Fruit fly (Drosophila melanogaster) whole organism, embryonic: ENCODE data around the gene CG32537.

Source experiments
- Awh ChIP-seq: fragments of 200-800 bp; sonication (Bioruptor generic); IDR thresholded peaks from 2 replicates; pipeline ENCODE4, ENCODE4 v1.3.6; 2022; ENCODE audit warnings: missing biosample characterization, missing genetic modification characterization
- Bdp1 ChIP-seq: fragments of 200-800 bp; sonication (Bioruptor generic); optimal IDR thresholded peaks from 3 replicates; lab custom pipeline; 2016; ENCODE audit warnings: missing biosample characterization, missing genetic modification characterization
- BtbVII ChIP-seq: fragments of 200-800 bp; sonication (Bioruptor generic); optimal IDR thresholded peaks from 3 replicates; lab custom pipeline; 2017; ENCODE audit warnings: missing biosample characterization, mild to moderate bottlenecking, missing genetic modification characterization
- CG1024 ChIP-seq: fragments of 200-800 bp; sonication (Bioruptor generic); IDR thresholded peaks from 2 replicates; pipeline ENCODE4 v1.3.6; 2022; ENCODE audit warnings: missing biosample characterization, missing genetic modification characterization
- CG10979 ChIP-seq: fragments of 200-800 bp; sonication (Bioruptor generic); optimal IDR thresholded peaks from 2 replicates; lab custom pipeline; 2018; ENCODE audit warnings: missing biosample characterization, mild to moderate bottlenecking, missing genetic modification characterization, moderate library complexity
- CG11456 ChIP-seq: fragments of 200-800 bp; sonication (Bioruptor generic); IDR thresholded peaks from 3 replicates; pipeline ENCODE4 v1.3.6; 2022; ENCODE audit warnings: missing biosample characterization, missing genetic modification characterization
- CG11723 ChIP-seq: fragments of 200-800 bp; sonication (Bioruptor generic); optimal IDR thresholded peaks from 2 replicates; lab custom pipeline; 2017; ENCODE audit warnings: missing biosample characterization, mild to moderate bottlenecking, missing genetic modification characterization
- CG14710 ChIP-seq: fragments of 200-800 bp; sonication (Bioruptor generic); optimal IDR thresholded peaks from 3 replicates; lab custom pipeline; 2019; ENCODE audit warnings: missing biosample characterization, mild to moderate bottlenecking, missing genetic modification characterization, moderate library complexity
- CG1603 ChIP-seq: fragments of 200-800 bp; sonication (Bioruptor generic); optimal IDR thresholded peaks from 2 replicates; lab custom pipeline; 2019; ENCODE audit warnings: missing biosample characterization, mild to moderate bottlenecking, missing genetic modification characterization, moderate library complexity
- CG16815 ChIP-seq: fragments of 200-800 bp; sonication (Bioruptor generic); optimal IDR thresholded peaks from 3 replicates; lab custom pipeline; 2017; ENCODE audit warnings: missing biosample characterization, mild to moderate bottlenecking, missing genetic modification characterization
- CG17328 ChIP-seq: fragments of 200-800 bp; sonication (Bioruptor generic); IDR thresholded peaks from 2 replicates; pipeline ENCODE4 v1.3.6; 2022; ENCODE audit warnings: missing biosample characterization, missing genetic modification characterization
- CG18764 ChIP-seq: fragments of 200-800 bp; sonication (Bioruptor generic); optimal IDR thresholded peaks from 3 replicates; lab custom pipeline; 2016; ENCODE audit warnings: missing biosample characterization, missing genetic modification characterization
- CG3726 ChIP-seq: fragments of 200-800 bp; sonication (Bioruptor generic); IDR thresholded peaks from 3 replicates; pipeline ENCODE4, ENCODE4 v1.3.6; 2022; ENCODE audit warnings: missing biosample characterization, missing genetic modification characterization
- CG4404 ChIP-seq: fragments of 200-800 bp; sonication (Bioruptor generic); IDR thresholded peaks from 2 replicates; pipeline ENCODE4 v1.3.6; 2022; ENCODE audit warnings: missing biosample characterization, missing genetic modification characterization
- CG7357 ChIP-seq: fragments of 200-800 bp; sonication (Bioruptor generic); IDR thresholded peaks from 3 replicates; pipeline ENCODE4 v1.3.6; 2022; ENCODE audit warnings: missing biosample characterization, missing genetic modification characterization
- CG7987 ChIP-seq: fragments of 200-800 bp; sonication (Bioruptor generic); optimal IDR thresholded peaks from 2 replicates; lab custom pipeline; 2018; ENCODE audit warnings: missing biosample characterization, mild to moderate bottlenecking, missing genetic modification characterization, moderate library complexity
- CG9727 ChIP-seq: fragments of 200-800 bp; sonication (Bioruptor generic); optimal IDR thresholded peaks from 3 replicates; lab custom pipeline; 2017; ENCODE audit warnings: missing biosample characterization, mild to moderate bottlenecking, missing genetic modification characterization
- Gsc ChIP-seq: fragments of 200-800 bp; sonication (Bioruptor generic); IDR thresholded peaks from 2 replicates; pipeline ENCODE4 v1.3.6; 2022; ENCODE audit warnings: missing biosample characterization, missing genetic modification characterization
- Hsf ChIP-seq: fragments of 200-800 bp; sonication (Bioruptor generic); optimal IDR thresholded peaks from 3 replicates; lab custom pipeline; 2016; ENCODE audit warnings: missing biosample characterization, missing genetic modification characterization
- Jarid2 ChIP-seq: fragments of 200-800 bp; sonication (Bioruptor generic); optimal IDR thresholded peaks from 3 replicates; lab custom pipeline; 2017; ENCODE audit warnings: mild to moderate bottlenecking, missing biosample characterization, missing genetic modification reagents, missing genetic modification characterization
- Mrtf ChIP-seq: fragments of 200-800 bp; sonication (Bioruptor generic); IDR thresholded peaks from 3 replicates; pipeline ENCODE4 v1.3.6; 2022; ENCODE audit warnings: missing biosample characterization, missing genetic modification characterization
- Pdp1 ChIP-seq, 2 experiments: fragments of 200-800 bp; sonication (Bioruptor generic); optimal IDR thresholded peaks; 3 replicates each; lab custom pipeline; 2016; ENCODE audit warnings: missing biosample characterization in 2 of 2, missing genetic modification characterization in 2 of 2, mild to moderate bottlenecking in 1 of 2, moderate library complexity in 1 of 2
- Tbp ChIP-seq: fragments of >200 bp; optimal IDR thresholded peaks from 2 replicates; lab custom pipeline; 2018; ENCODE audit warnings: missing biosample characterization, missing genetic modification characterization
- Trl ChIP-seq, 3 experiments: fragments of >200 bp in 2 of 3; fragments of 200-800 bp in 1 of 3; sonication (Bioruptor generic) in 1 of 3; optimal IDR thresholded peaks; 2 replicates in 1 of 3; 3 replicates in 2 of 3; lab custom pipeline; 2016 to 2017; ENCODE audit warnings: missing biosample characterization in 1 of 3, missing genetic modification characterization in 1 of 3
- abd-A ChIP-seq: fragments of 200-800 bp; sonication (Bioruptor generic); optimal IDR thresholded peaks from 3 replicates; lab custom pipeline; 2019; ENCODE audit warnings: missing biosample characterization, mild to moderate bottlenecking, missing genetic modification characterization, moderate library complexity
- ac ChIP-seq: fragments of 200-800 bp; sonication (Bioruptor generic); optimal IDR thresholded peaks from 3 replicates; lab custom pipeline; 2017; ENCODE audit warnings: missing biosample characterization, mild to moderate bottlenecking, missing genetic modification characterization
- caup ChIP-seq: fragments of 200-800 bp; sonication (Bioruptor generic); optimal IDR thresholded peaks from 3 replicates; lab custom pipeline; 2017; ENCODE audit warnings: missing biosample characterization, mild to moderate bottlenecking, missing genetic modification characterization, moderate library complexity; ENCODE audit not compliant: severe bottlenecking
- crc ChIP-seq: fragments of 200-800 bp; sonication (Bioruptor generic); optimal IDR thresholded peaks from 2 replicates; lab custom pipeline; 2016; ENCODE audit warnings: missing biosample characterization, missing genetic modification characterization
- dmrt11E ChIP-seq: fragments of 200-800 bp; sonication (Bioruptor generic); optimal IDR thresholded peaks from 3 replicates; lab custom pipeline; 2018; ENCODE audit warnings: missing biosample characterization, mild to moderate bottlenecking, missing genetic modification characterization, moderate library complexity
- eyg ChIP-seq: fragments of 200-800 bp; sonication (Bioruptor generic); optimal IDR thresholded peaks from 3 replicates; lab custom pipeline; 2016; ENCODE audit warnings: missing biosample characterization, missing genetic modification characterization
- gcm2 ChIP-seq: fragments of 200-800 bp; sonication (Bioruptor generic); optimal IDR thresholded peaks from 2 replicates; lab custom pipeline; 2016; ENCODE audit warnings: missing biosample characterization, missing genetic modification characterization
- gem ChIP-seq: fragments of 200-800 bp; sonication (Bioruptor generic); optimal IDR thresholded peaks from 2 replicates; lab custom pipeline; 2019; ENCODE audit warnings: missing biosample characterization, mild to moderate bottlenecking, missing genetic modification characterization, moderate library complexity
- gfzf ChIP-seq: fragments of 200-800 bp; sonication (Bioruptor generic); optimal IDR thresholded peaks from 2 replicates; lab custom pipeline; 2016; ENCODE audit warnings: missing biosample characterization, mild to moderate bottlenecking, missing genetic modification characterization, moderate library complexity
- gsb ChIP-seq: fragments of 200-800 bp; sonication (Bioruptor generic); IDR thresholded peaks from 2 replicates; pipeline ENCODE4 v1.3.6; 2022; ENCODE audit warnings: missing biosample characterization, missing genetic modification characterization
- knrl ChIP-seq: fragments of 200-800 bp; sonication (Bioruptor generic); IDR thresholded peaks from 3 replicates; pipeline ENCODE4 v1.3.6; 2022; ENCODE audit warnings: missing biosample characterization, missing genetic modification characterization; ENCODE audit not compliant: partially characterized antibody
- lbe ChIP-seq: fragments of 200-800 bp; sonication (Bioruptor generic); optimal IDR thresholded peaks from 2 replicates; lab custom pipeline; 2016; ENCODE audit warnings: missing biosample characterization, mild to moderate bottlenecking, missing genetic modification characterization
- lmd ChIP-seq: fragments of 200-800 bp; sonication (Bioruptor generic); IDR thresholded peaks from 2 replicates; pipeline ENCODE4 v1.3.6; 2022; ENCODE audit warnings: missing biosample characterization, missing genetic modification characterization
- lola ChIP-seq, 3 experiments: fragments of >200 bp in 2 of 3; fragments of 200-800 bp in 1 of 3; sonication (Bioruptor generic) in 1 of 3; optimal IDR thresholded peaks; 2 replicates each; lab custom pipeline; 2017 to 2019; ENCODE audit warnings: missing biosample characterization in 3 of 3, missing genetic modification characterization in 3 of 3, mild to moderate bottlenecking in 1 of 3, moderate library complexity in 1 of 3
- luna ChIP-seq: fragments of 200-800 bp; sonication (Bioruptor generic); optimal IDR thresholded peaks from 2 replicates; lab custom pipeline; 2016; ENCODE audit warnings: missing biosample characterization, missing genetic modification characterization
- pan ChIP-seq, 4 experiments: fragments of >200 bp in 3 of 4; fragments of 200-800 bp in 1 of 4; sonication (Bioruptor generic) in 1 of 4; optimal IDR thresholded peaks in 3 of 4; IDR thresholded peaks in 1 of 4; 2 replicates each; pipeline versions ENCODE4 v1.3.6 to Lab custom; 2017 to 2022; ENCODE audit warnings: missing biosample characterization in 2 of 4, missing genetic modification characterization in 2 of 4, mixed read lengths in 1 of 4
- prd ChIP-seq, 3 experiments: fragments of >200 bp in 2 of 3; fragments of 200-800 bp in 1 of 3; sonication (Bioruptor generic) in 1 of 3; optimal IDR thresholded peaks in 2 of 3; IDR thresholded peaks in 1 of 3; 2 replicates in 2 of 3; 3 replicates in 1 of 3; pipeline versions ENCODE4 v1.3.6 to Lab custom; 2017 to 2022; ENCODE audit warnings: missing biosample characterization in 1 of 3, missing genetic modification characterization in 1 of 3
- trem ChIP-seq: fragments of 200-800 bp; optimal IDR thresholded peaks from 3 replicates; lab custom pipeline; 2019; ENCODE audit warnings: missing biosample characterization, mild to moderate bottlenecking, missing genetic modification characterization, moderate library complexity
- wdn ChIP-seq: fragments of 200-800 bp; sonication (Bioruptor generic); IDR thresholded peaks from 2 replicates; pipeline ENCODE4 v1.3.6; 2022; ENCODE audit warnings: missing biosample characterization, missing genetic modification characterization
- zen ChIP-seq: fragments of 200-800 bp; sonication (Bioruptor generic); optimal IDR thresholded peaks from 3 replicates; lab custom pipeline; 2018; ENCODE audit warnings: missing biosample characterization, mild to moderate bottlenecking, missing genetic modification characterization, moderate library complexity
- zfh1 ChIP-seq: fragments of 200-800 bp; sonication (Bioruptor generic); IDR thresholded peaks from 3 replicates; pipeline ENCODE4 v1.3.6; 2022; ENCODE audit warnings: missing biosample characterization, missing genetic modification characterization

Gene CG32537

DNA sequence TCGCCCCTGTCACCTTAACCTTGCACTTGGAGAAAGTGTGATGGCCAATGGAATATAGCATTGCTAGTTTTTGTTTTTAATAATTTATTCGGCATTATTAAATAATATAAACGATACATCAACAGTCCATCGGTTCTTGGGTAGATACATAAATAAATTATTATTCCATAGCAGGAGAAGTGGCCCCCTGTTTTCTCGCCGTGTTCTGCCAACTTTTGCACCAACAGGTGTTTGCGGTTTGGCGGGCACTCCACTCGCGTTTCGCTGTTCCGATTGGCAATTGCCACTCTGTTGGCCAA lies 47.4 kb upstream of the CG32537 start (continued):
- TF ChIP-seq BtbVII (peak; percentile 87), wdn (GFP tag; lab: Robert Waterston, UW) (peak; percentile 92), trem (tag; lab: Kevin White, UChicago) (peak; percentile 51), Bdp1 (GFP tag; lab: Kevin White, UChicago) (peak; percentile 47), Pdp1 (GFP tag; optimal IDR thresholded peaks at IDR 0.05; lab: Kevin White, UChicago) (peak; percentile 43 to 74), Hsf (GFP tag; lab: Kevin White, UChicago) (peak; percentile 72), gcm2 (GFP tag; lab: Kevin White, UChicago) (peak; percentile 46), CG16815 (GFP tag; lab: Kevin White, UChicago) (peak; percentile 68), caup (peak; percentile 86), gsb (GFP tag; lab: Robert Waterston, UW) (peak; percentile 71), luna (GFP tag; lab: Kevin White, UChicago) (peak; percentile 31), Mrtf (peak; percentile 77), gfzf (GFP tag; lab: Kevin White, UChicago) (no peak), eyg (GFP tag; lab: Kevin White, UChicago) (peak; percentile 34), CG18764 (GFP tag; lab: Kevin White, UChicago) (peak; percentile 39), Tbp (GFP tag; lab: Kevin White, UChicago) (no peak), CG1024 (GFP tag; lab: Robert Waterston, UW) (peak; percentile 44; the same call in 1 of the 2 replicates), knrl (GFP tag; lab: Robert Waterston, UW) (no peak), CG11723 (GFP tag; lab: Kevin White, UChicago) (peak; percentile 65), CG7357 (GFP tag; lab: Robert Waterston, UW) (peak; percentile 58; the same call in 1 of the 3 replicates), CG17328 (GFP tag; lab: Robert Waterston, UW) (peak; percentile 81), lmd (GFP tag; lab: Robert Waterston, UW) (peak; percentile 87), gem (tag; lab: Kevin White, UChicago) (peak; percentile 89), CG7987 (GFP tag; lab: Kevin White, UChicago) (peak; percentile 38)

DNA sequence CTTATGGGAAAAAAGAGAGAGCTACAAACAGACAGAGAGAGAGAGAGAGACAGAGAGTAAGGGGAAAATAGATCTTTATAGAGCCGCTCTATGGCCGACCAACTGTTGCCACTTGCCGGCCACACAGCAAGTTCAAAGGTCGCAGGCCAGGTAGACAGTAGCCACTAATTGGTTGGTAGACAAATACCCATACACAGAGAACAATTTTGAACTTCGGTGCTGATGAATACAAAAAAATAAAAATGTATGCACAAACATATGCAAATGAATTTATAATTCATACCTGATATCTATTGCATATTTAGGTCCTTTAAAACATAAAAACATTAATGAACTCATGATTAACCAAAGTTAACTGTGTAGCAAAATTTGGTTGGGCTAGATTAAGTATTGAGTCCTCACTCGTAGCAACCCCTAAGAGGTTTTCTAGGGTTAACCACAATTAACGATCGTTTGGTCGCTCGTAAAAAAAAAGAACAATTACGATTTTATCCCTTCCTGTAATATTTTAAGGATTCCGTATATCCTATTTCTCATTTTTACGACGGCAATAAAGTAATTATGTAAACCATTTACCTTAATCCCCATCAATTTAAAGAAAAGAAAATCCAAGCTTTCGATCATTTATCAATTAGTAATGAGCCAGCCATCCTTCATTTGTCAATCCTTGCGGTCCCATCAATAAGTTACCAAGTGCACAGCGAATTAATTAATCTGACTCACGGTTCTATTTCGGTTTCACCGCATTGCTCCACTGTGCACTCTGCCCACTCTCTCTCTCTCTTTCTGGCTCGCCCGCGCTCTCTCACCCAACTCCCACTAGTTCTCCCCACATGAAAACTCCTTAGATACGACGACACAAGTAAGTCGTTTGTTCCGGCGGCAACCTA lies 46.9 kb upstream of the CG32537 start:
- TF ChIP-seq CG1603 (tag; lab: Kevin White, UChicago): peak; percentile 24
- peak; percentile 28 for TF ChIP-seq ac (GFP tag; lab: Kevin White, UChicago)
- peak; percentile 12; the same call in 1 of the 2 replicates for TF ChIP-seq Gsc
- TF ChIP-seq lbe (GFP tag; lab: Kevin White, UChicago): no peak
- peak in 1 of 3 experiments; percentile 22 for TF ChIP-seq lola (GFP tag; optimal IDR thresholded peaks at IDR 0.05; lab: Kevin White, UChicago)
- peak; percentile 57 for TF ChIP-seq dmrt11E (tag; lab: Kevin White, UChicago)
- no peak for TF ChIP-seq crc
- TF ChIP-seq Awh (GFP tag; lab: Robert Waterston, UW): 0 out of 2 replicates have a peak, but pooled peaks have one; percentile 24
- TF ChIP-seq prd (optimal IDR thresholded peaks at IDR 0.05; lab: Kevin White, UChicago): no peak
- peak; percentile 64 for TF ChIP-seq prd (GFP tag; IDR thresholded peaks at IDR 0.05; lab: Robert Waterston, UW)
- TF ChIP-seq CG4404: peak; percentile 53
- no peak for TF ChIP-seq Jarid2 (GFP tag; lab: Kevin White, UChicago)
- TF ChIP-seq abd-A (tag; lab: Kevin White, UChicago): no peak
- peak; percentile 58 for TF ChIP-seq zfh1 (GFP tag; lab: Robert Waterston, UW)
- peak; percentile 73 for TF ChIP-seq zen
- TF ChIP-seq trem (tag; lab: Kevin White, UChicago): peak; percentile 24
- TF ChIP-seq CG10979: peak; percentile 39
- 0 out of 3 replicates have a peak, but pooled peaks have one; percentile 19 for TF ChIP-seq CG11456 (GFP tag; lab: Robert Waterston, UW)
- TF ChIP-seq Trl (optimal IDR thresholded peaks at IDR 0.05; lab: Kevin White, UChicago): peak; percentile 70 to 71
- TF ChIP-seq Trl (GFP tag; optimal IDR thresholded peaks at IDR 0.05; lab: Kevin White, UChicago): no peak
- TF ChIP-seq CG9727 (GFP tag; lab: Kevin White, UChicago): peak; percentile 45
- TF ChIP-seq pan (optimal IDR thresholded peaks at IDR 0.05; lab: Kevin White, UChicago): no peak
- peak in 1 of 2 experiments; percentile 50 for TF ChIP-seq pan (GFP tag; optimal IDR thresholded peaks at IDR 0.05 in 1 of 2, IDR thresholded peaks at IDR 0.05 in 1 of 2)
- TF ChIP-seq CG14710 (tag; lab: Kevin White, UChicago): peak; percentile 29
- 0 out of 3 replicates have a peak, but pooled peaks have one; percentile 23 for TF ChIP-seq CG3726
- peak; percentile 25; the same call in 1 of the 3 replicates for TF ChIP-seq knrl (GFP tag; lab: Robert Waterston, UW)
